Fruit fly (Drosophila melanogaster) whole organism, embryonic: ENCODE results near the gene stac.
A peak's percentile ranks its signal among the peaks of the same experiment; 100 is the strongest.

Source experiments
- Asciz ChIP-seq: fragments of 200-800 bp; sonication (Bioruptor generic); optimal IDR thresholded peaks from 2 replicates; lab custom pipeline; 2017; ENCODE audit warnings: missing biosample characterization, mild to moderate bottlenecking, missing genetic modification characterization, missing genetic modification reagents
- CG1024 ChIP-seq: fragments of 200-800 bp; sonication (Bioruptor generic); IDR thresholded peaks from 2 replicates; pipeline ENCODE4 v1.3.6; 2022; ENCODE audit warnings: missing biosample characterization, missing genetic modification characterization
- CG13287 ChIP-seq: fragments of 200-800 bp; sonication (Bioruptor generic); IDR thresholded peaks from 2 replicates; pipeline ENCODE4 v1.3.6; 2022; ENCODE audit warnings: missing biosample characterization, missing genetic modification characterization; ENCODE audit not compliant: partially characterized antibody
- CG14667 ChIP-seq: fragments of 200-800 bp; sonication (Bioruptor generic); IDR thresholded peaks from 2 replicates; pipeline ENCODE4 v1.3.6; 2022; ENCODE audit warnings: missing biosample characterization, missing genetic modification characterization
- CG15514 ChIP-seq: fragments of 200-800 bp; sonication (Bioruptor generic); optimal IDR thresholded peaks from 3 replicates; lab custom pipeline; 2017; ENCODE audit warnings: missing biosample characterization, missing genetic modification characterization, mild to moderate bottlenecking, moderate library complexity, missing genetic modification reagents
- CG16779 ChIP-seq: fragments of 200-800 bp; sonication (Bioruptor generic); IDR thresholded peaks from 2 replicates; pipeline ENCODE4 v1.3.6; 2022; ENCODE audit warnings: missing biosample characterization, missing genetic modification characterization
- CG17612 ChIP-seq: fragments of 200-800 bp; sonication (Bioruptor generic); IDR thresholded peaks from 2 replicates; pipeline ENCODE4 v1.3.6; 2022; ENCODE audit warnings: missing biosample characterization, missing genetic modification characterization
- CG17802 ChIP-seq: fragments of 200-800 bp; sonication (Bioruptor generic); optimal IDR thresholded peaks from 2 replicates; lab custom pipeline; 2018; ENCODE audit warnings: missing biosample characterization, mild to moderate bottlenecking, missing genetic modification characterization, moderate library complexity
- CG18011 ChIP-seq: fragments of 200-800 bp; sonication (Bioruptor generic); optimal IDR thresholded peaks from 2 replicates; lab custom pipeline; 2017; ENCODE audit warnings: missing biosample characterization, missing genetic modification characterization, mild to moderate bottlenecking, moderate library complexity, missing genotype
- CG18599 ChIP-seq: fragments of 200-800 bp; sonication (Bioruptor generic); optimal IDR thresholded peaks from 3 replicates; lab custom pipeline; 2017; ENCODE audit warnings: missing biosample characterization, missing genetic modification characterization, mild to moderate bottlenecking, moderate library complexity, missing genetic modification reagents
- CG31441 ChIP-seq: fragments of 200-800 bp; sonication (Bioruptor generic); IDR thresholded peaks from 2 replicates; pipeline ENCODE4 v1.3.6; 2022; ENCODE audit warnings: missing biosample characterization, missing genetic modification characterization
- CG3407 ChIP-seq: fragments of 200-800 bp; sonication (Bioruptor generic); optimal IDR thresholded peaks from 2 replicates; lab custom pipeline; 2018; ENCODE audit warnings: missing biosample characterization, mild to moderate bottlenecking, missing genetic modification characterization
- CG42726 ChIP-seq: fragments of 200-800 bp; sonication (Bioruptor generic); IDR thresholded peaks from 2 replicates; pipeline ENCODE4 v1.3.6; 2022; ENCODE audit warnings: missing biosample characterization, missing genetic modification characterization; ENCODE audit not compliant: partially characterized antibody
- CG4328 ChIP-seq: fragments of 200-800 bp; sonication (Bioruptor generic); optimal IDR thresholded peaks from 3 replicates; lab custom pipeline; 2017; ENCODE audit warnings: missing biosample characterization, missing genetic modification reagents, missing genetic modification characterization
- CG4617 ChIP-seq: fragments of 200-800 bp; sonication (Bioruptor generic); optimal IDR thresholded peaks from 3 replicates; lab custom pipeline; 2016; ENCODE audit warnings: missing biosample characterization, missing genetic modification characterization, borderline replicate concordance
- CG5245 ChIP-seq: fragments of 200-800 bp; sonication (Bioruptor generic); optimal IDR thresholded peaks from 3 replicates; lab custom pipeline; 2016; ENCODE audit warnings: missing biosample characterization, missing genetic modification characterization
- CG5953 ChIP-seq: fragments of 200-800 bp; sonication (Bioruptor generic); IDR thresholded peaks from 2 replicates; pipeline ENCODE4 v1.3.6; 2022; ENCODE audit warnings: missing biosample characterization, missing genetic modification characterization
- CG6765 ChIP-seq: fragments of 200-800 bp; sonication (Bioruptor generic); optimal IDR thresholded peaks from 3 replicates; lab custom pipeline; 2017; ENCODE audit warnings: missing biosample characterization, mild to moderate bottlenecking, missing genetic modification characterization
- CG7357 ChIP-seq: fragments of 200-800 bp; sonication (Bioruptor generic); IDR thresholded peaks from 3 replicates; pipeline ENCODE4 v1.3.6; 2022; ENCODE audit warnings: missing biosample characterization, missing genetic modification characterization
- CG8281 ChIP-seq: fragments of 200-800 bp; sonication (Bioruptor generic); optimal IDR thresholded peaks from 2 replicates; lab custom pipeline; 2018; ENCODE audit warnings: missing biosample characterization, mild to moderate bottlenecking, missing genetic modification characterization, moderate library complexity
- CG8388 ChIP-seq: fragments of 200-800 bp; sonication (Bioruptor generic); optimal IDR thresholded peaks from 2 replicates; lab custom pipeline; 2019; ENCODE audit warnings: missing biosample characterization, mild to moderate bottlenecking, missing genetic modification characterization, moderate library complexity
- CrebB ChIP-seq: fragments of 200-800 bp; sonication (Bioruptor generic); optimal IDR thresholded peaks from 3 replicates; lab custom pipeline; 2018; ENCODE audit warnings: missing biosample characterization, mild to moderate bottlenecking, missing genetic modification characterization
- Doc2 ChIP-seq: fragments of 200-800 bp; sonication (Bioruptor generic); IDR thresholded peaks from 2 replicates; pipeline ENCODE4 v1.3.6; 2022; ENCODE audit warnings: missing biosample characterization, missing genetic modification characterization
- Elba2 ChIP-seq: fragments of 200-800 bp; sonication (Bioruptor generic); optimal IDR thresholded peaks from 3 replicates; lab custom pipeline; 2016; ENCODE audit warnings: missing biosample characterization, missing genetic modification characterization
- Ets97D ChIP-seq: fragments of 200-800 bp; sonication (Bioruptor generic); optimal IDR thresholded peaks from 3 replicates; lab custom pipeline; 2016; ENCODE audit warnings: missing biosample characterization, missing genetic modification characterization
- Fer2 ChIP-seq: fragments of 200-800 bp; sonication (Bioruptor generic); optimal IDR thresholded peaks from 2 replicates; lab custom pipeline; 2018; ENCODE audit warnings: missing biosample characterization, mild to moderate bottlenecking, missing genetic modification characterization, moderate library complexity
- H15 ChIP-seq: fragments of 200-800 bp; sonication (Bioruptor generic); IDR thresholded peaks from 3 replicates; pipeline ENCODE4 v1.3.6; 2022; ENCODE audit warnings: missing biosample characterization, missing genetic modification characterization
- HLHmδ ChIP-seq: fragments of 200-800 bp; sonication (Bioruptor generic); optimal IDR thresholded peaks from 2 replicates; lab custom pipeline; 2018; ENCODE audit warnings: missing biosample characterization, mild to moderate bottlenecking, missing genetic modification characterization, moderate library complexity
- Lhr ChIP-seq: fragments of 200-800 bp; sonication (Bioruptor generic); optimal IDR thresholded peaks from 3 replicates; lab custom pipeline; 2017; ENCODE audit warnings: mild to moderate bottlenecking, missing biosample characterization, missing genetic modification reagents, missing genetic modification characterization
- Med ChIP-seq: fragments of 200-800 bp; sonication (Bioruptor generic); peaks from one replicate; lab custom pipeline; 2016; ENCODE audit warnings: missing biosample characterization, missing genetic modification characterization, mild to moderate bottlenecking, inconsistent platforms, moderate library complexity
- Poxn ChIP-seq: fragments of 200-800 bp; sonication (Bioruptor generic); IDR thresholded peaks from 2 replicates; pipeline ENCODE4 v1.3.6; 2022; ENCODE audit warnings: missing biosample characterization, missing genetic modification characterization
- Side ChIP-seq: fragments of 200-800 bp; sonication (Bioruptor generic); optimal IDR thresholded peaks from 2 replicates; lab custom pipeline; 2016; ENCODE audit warnings: missing biosample characterization, missing genetic modification characterization
- Sin3A ChIP-seq: fragments of >200 bp; optimal IDR thresholded peaks from 2 replicates; lab custom pipeline; 2018
- chn ChIP-seq: fragments of 200-800 bp; sonication (Bioruptor generic); optimal IDR thresholded peaks from 2 replicates; lab custom pipeline; 2016; ENCODE audit warnings: missing biosample characterization, missing genetic modification characterization
- disco-r ChIP-seq: fragments of 200-800 bp; sonication (Bioruptor generic); optimal IDR thresholded peaks from 2 replicates; lab custom pipeline; 2016; ENCODE audit warnings: missing biosample characterization, missing genetic modification characterization
- fd96Cb ChIP-seq: fragments of 200-800 bp; sonication (Bioruptor generic); optimal IDR thresholded peaks from 2 replicates; lab custom pipeline; 2018; ENCODE audit warnings: missing biosample characterization, mild to moderate bottlenecking, missing genetic modification characterization, moderate library complexity
- fu2 ChIP-seq: fragments of 200-800 bp; sonication (Bioruptor generic); optimal IDR thresholded peaks from 2 replicates; lab custom pipeline; 2016; ENCODE audit warnings: missing biosample characterization, missing genetic modification characterization
- grn ChIP-seq: fragments of 200-800 bp; sonication (Bioruptor generic); optimal IDR thresholded peaks from 3 replicates; lab custom pipeline; 2017; ENCODE audit warnings: missing biosample characterization, missing genetic modification characterization
- gsb-n ChIP-seq: fragments of 200-800 bp; sonication (Bioruptor generic); optimal IDR thresholded peaks from 3 replicates; lab custom pipeline; 2018; ENCODE audit warnings: missing biosample characterization, mild to moderate bottlenecking, missing genetic modification characterization
- hb ChIP-seq: fragments of 200-800 bp; sonication (Bioruptor generic); IDR thresholded peaks from 3 replicates; pipeline ENCODE4 v1.3.6; 2022; ENCODE audit warnings: missing biosample characterization, missing genetic modification characterization; ENCODE audit not compliant: partially characterized antibody
- nau ChIP-seq: fragments of 200-800 bp; sonication (Bioruptor generic); optimal IDR thresholded peaks from 3 replicates; lab custom pipeline; 2017; ENCODE audit warnings: missing biosample characterization, mild to moderate bottlenecking, missing genetic modification characterization, missing genetic modification reagents
- nmo ChIP-seq: fragments of 200-800 bp; sonication (Bioruptor generic); optimal IDR thresholded peaks from 2 replicates; lab custom pipeline; 2018; ENCODE audit warnings: missing biosample characterization, mild to moderate bottlenecking, missing genetic modification characterization, moderate library complexity
- pan ChIP-seq, 4 experiments: fragments of >200 bp in 3 of 4; fragments of 200-800 bp in 1 of 4; sonication (Bioruptor generic) in 1 of 4; optimal IDR thresholded peaks in 3 of 4; IDR thresholded peaks in 1 of 4; 2 replicates each; pipeline versions ENCODE4 v1.3.6 to Lab custom; 2017 to 2022; ENCODE audit warnings: missing biosample characterization in 2 of 4, missing genetic modification characterization in 2 of 4, mixed read lengths in 1 of 4
- pb ChIP-seq: fragments of 200-800 bp; sonication (Bioruptor generic); optimal IDR thresholded peaks from 3 replicates; lab custom pipeline; 2016; ENCODE audit warnings: missing biosample characterization, missing genetic modification characterization
- row ChIP-seq: fragments of 200-800 bp; sonication (Bioruptor generic); IDR thresholded peaks from 3 replicates; pipeline ENCODE4 v1.3.6; 2022; ENCODE audit warnings: missing biosample characterization, missing genetic modification characterization
- schlank ChIP-seq: fragments of 200-800 bp; sonication (Bioruptor generic); optimal IDR thresholded peaks from 2 replicates; lab custom pipeline; 2018; ENCODE audit warnings: missing biosample characterization, mild to moderate bottlenecking, missing genetic modification characterization
- sens-2 ChIP-seq: fragments of 200-800 bp; sonication (Bioruptor generic); IDR thresholded peaks from 2 replicates; pipeline ENCODE4 v1.3.6; 2022; ENCODE audit warnings: missing biosample characterization, missing genetic modification characterization
- stwl ChIP-seq: fragments of 200-800 bp; sonication (Bioruptor generic); optimal IDR thresholded peaks from 3 replicates; lab custom pipeline; 2018; ENCODE audit warnings: missing biosample characterization, mild to moderate bottlenecking, missing genetic modification characterization, moderate library complexity
- ttk ChIP-seq: fragments of 200-800 bp; sonication (Bioruptor generic); IDR thresholded peaks from 2 replicates; pipeline ENCODE4 v2.1.2; 2022; ENCODE audit warnings: missing biosample characterization, missing genetic modification characterization
- tup ChIP-seq: fragments of 200-800 bp; sonication (Bioruptor generic); optimal IDR thresholded peaks from 2 replicates; lab custom pipeline; 2016; ENCODE audit warnings: missing biosample characterization, mild to moderate bottlenecking, missing genetic modification characterization, moderate library complexity
- zfh1 ChIP-seq: fragments of 200-800 bp; sonication (Bioruptor generic); IDR thresholded peaks from 3 replicates; pipeline ENCODE4 v1.3.6; 2022; ENCODE audit warnings: missing biosample characterization, missing genetic modification characterization

Gene stac

dm6 chr3R:25033142-25033586 lies 22.9 kb upstream of the stac start, which contains the start of gene Smg6 (continued):
- TF ChIP-seq hb: no peak
- peak; percentile 52 for TF ChIP-seq CG13287 (GFP tag; lab: Robert Waterston, UW)
- no peak for TF ChIP-seq CG8388 (GFP tag; lab: Kevin White, UChicago)
- TF ChIP-seq pb: no peak
- TF ChIP-seq Lhr: no peak
- no peak for TF ChIP-seq CG4328 (GFP tag; lab: Kevin White, UChicago)
- TF ChIP-seq chn (GFP tag; lab: Kevin White, UChicago): no peak
- TF ChIP-seq CG31441 (GFP tag; lab: Robert Waterston, UW): no peak
- TF ChIP-seq grn (GFP tag; lab: Kevin White, UChicago): no peak
- no peak for TF ChIP-seq CG17802
- peak; percentile 91 for TF ChIP-seq CG4617 (GFP tag; lab: Kevin White, UChicago)
- no peak for TF ChIP-seq ttk (GFP tag; lab: Robert Waterston, UW)
- peak; percentile 22 for TF ChIP-seq Elba2
- TF ChIP-seq schlank (tag; lab: Kevin White, UChicago): no peak
- no peak for TF ChIP-seq CG3407 (GFP tag; lab: Kevin White, UChicago)
- TF ChIP-seq CG14667 (GFP tag; lab: Robert Waterston, UW): no peak
- TF ChIP-seq Med (GFP tag; lab: Kevin White, UChicago): peak; percentile 70
- TF ChIP-seq CG5245: no peak
- TF ChIP-seq row: no peak; the same call in 2 of the 3 replicates
- TF ChIP-seq Sin3A (lab: Kevin White, UChicago): peak; percentile 32
- TF ChIP-seq tup: no peak
- no peak for TF ChIP-seq sens-2 (GFP tag; lab: Robert Waterston, UW)
- TF ChIP-seq CG18599 (GFP tag; lab: Kevin White, UChicago): no peak
- no peak for TF ChIP-seq Side (GFP tag; lab: Kevin White, UChicago)
- no peak for TF ChIP-seq CG15514 (GFP tag; lab: Kevin White, UChicago)
- no peak for TF ChIP-seq CG5953 (GFP tag; lab: Robert Waterston, UW)
- no peak for TF ChIP-seq H15 (GFP tag; lab: Robert Waterston, UW)
- no peak for TF ChIP-seq HLHmδ (GFP tag; lab: Kevin White, UChicago)
- no peak for TF ChIP-seq CG18011 (GFP tag; lab: Kevin White, UChicago)
- no peak for TF ChIP-seq gsb-n
- TF ChIP-seq CG16779: no peak
- no peak for TF ChIP-seq fu2 (GFP tag; lab: Kevin White, UChicago)
- TF ChIP-seq CG42726 (GFP tag; lab: Robert Waterston, UW): no peak; the same call in 1 of the 2 replicates
- TF ChIP-seq disco-r (GFP tag; lab: Kevin White, UChicago): no peak
- TF ChIP-seq Poxn (GFP tag; lab: Robert Waterston, UW): no peak
- TF ChIP-seq CG6765 (GFP tag; lab: Kevin White, UChicago): no peak
- no peak for TF ChIP-seq Asciz (GFP tag; lab: Kevin White, UChicago)
- no peak for TF ChIP-seq nau (GFP tag; lab: Kevin White, UChicago)
- no peak for TF ChIP-seq CrebB (tag; lab: Kevin White, UChicago)
- TF ChIP-seq CG17612 (GFP tag; lab: Robert Waterston, UW): no peak
- no peak for TF ChIP-seq pan (optimal IDR thresholded peaks at IDR 0.05; lab: Kevin White, UChicago)
- TF ChIP-seq pan (GFP tag; optimal IDR thresholded peaks at IDR 0.05 in 1 of 2, IDR thresholded peaks at IDR 0.05 in 1 of 2): no peak
- TF ChIP-seq Doc2: no peak
- peak; percentile 28 for TF ChIP-seq Ets97D (GFP tag; lab: Kevin White, UChicago)
- no peak for TF ChIP-seq Fer2 (tag; lab: Kevin White, UChicago)
- TF ChIP-seq CG8281 (tag; lab: Kevin White, UChicago): no peak
- no peak for TF ChIP-seq nmo
- TF ChIP-seq fd96Cb (tag; lab: Kevin White, UChicago): no peak
- TF ChIP-seq zfh1: no peak
- TF ChIP-seq stwl: peak; percentile 73
- TF ChIP-seq CG7357 (GFP tag; lab: Robert Waterston, UW): no peak
- TF ChIP-seq CG1024: no peak
